Fruit fly (Drosophila melanogaster) whole organism, prepupa: Measurements from ENCODE around the gene CG11601.
A peak's percentile ranks its signal among the peaks of the same experiment; 100 is the strongest.

Source experiments
- Blimp-1 ChIP-seq: fragments of 200-800 bp; sonication (Bioruptor generic); optimal IDR thresholded peaks from 3 replicates; lab custom pipeline; 2017; ENCODE audit warnings: missing biosample characterization, missing genetic modification characterization, mild to moderate bottlenecking, moderate library complexity, missing genetic modification reagents
- CG10631 ChIP-seq: fragments of 200-800 bp; sonication (Bioruptor generic); optimal IDR thresholded peaks from 2 replicates; lab custom pipeline; 2016; ENCODE audit warnings: missing biosample characterization, missing genetic modification characterization
- CG11294 ChIP-seq: fragments of 200-800 bp; sonication (Bioruptor generic); IDR thresholded peaks from 2 replicates; pipeline ENCODE4 v1.3.6; 2022; ENCODE audit warnings: missing biosample characterization, missing genetic modification characterization
- CG11762 ChIP-seq: fragments of 200-800 bp; sonication (Bioruptor generic); optimal IDR thresholded peaks from 3 replicates; lab custom pipeline; 2016; ENCODE audit warnings: missing biosample characterization, missing genetic modification characterization; ENCODE audit not compliant: insufficient read depth
- CG11902 ChIP-seq: fragments of 200-800 bp; sonication (Bioruptor generic); optimal IDR thresholded peaks from 3 replicates; lab custom pipeline; 2016; ENCODE audit warnings: missing biosample characterization, missing genetic modification characterization
- CG15336 ChIP-seq: fragments of 200-800 bp; sonication (Bioruptor generic); IDR thresholded peaks from 2 replicates; pipeline ENCODE4 v1.3.6; 2022; ENCODE audit warnings: missing biosample characterization, missing genetic modification characterization
- CG1621 ChIP-seq: fragments of 200-800 bp; sonication (Bioruptor generic); optimal IDR thresholded peaks from 3 replicates; lab custom pipeline; 2018; ENCODE audit warnings: missing biosample characterization, mild to moderate bottlenecking, missing genetic modification characterization
- CG16779 ChIP-seq: fragments of 200-800 bp; sonication (Bioruptor generic); optimal IDR thresholded peaks from 3 replicates; lab custom pipeline; 2017; ENCODE audit warnings: missing biosample characterization, mild to moderate bottlenecking, missing genetic modification characterization
- CG31627 ChIP-seq: fragments of 200-800 bp; sonication (Bioruptor generic); optimal IDR thresholded peaks from 3 replicates; lab custom pipeline; 2016; ENCODE audit warnings: missing biosample characterization, missing genetic modification characterization
- CG32006 ChIP-seq: fragments of 200-800 bp; sonication (Bioruptor generic); optimal IDR thresholded peaks from 3 replicates; lab custom pipeline; 2017; ENCODE audit warnings: missing biosample characterization, mild to moderate bottlenecking, missing genetic modification characterization
- CG3919 ChIP-seq: fragments of 200-800 bp; sonication (Bioruptor generic); optimal IDR thresholded peaks from 3 replicates; lab custom pipeline; 2016; ENCODE audit warnings: missing biosample characterization, missing genetic modification characterization
- CG4318 ChIP-seq: fragments of 200-800 bp; sonication (Bioruptor generic); optimal IDR thresholded peaks from 3 replicates; lab custom pipeline; 2017; ENCODE audit warnings: missing biosample characterization, mild to moderate bottlenecking, missing genetic modification characterization
- CG6163 ChIP-seq: fragments of 200-800 bp; sonication (Bioruptor generic); IDR thresholded peaks from 3 replicates; pipeline ENCODE4 v1.3.6; 2022; ENCODE audit warnings: missing biosample characterization, missing genetic modification characterization
- CG6276 ChIP-seq: fragments of 200-800 bp; sonication (Bioruptor generic); optimal IDR thresholded peaks from 2 replicates; lab custom pipeline; 2017; ENCODE audit warnings: missing biosample characterization, mild to moderate bottlenecking, missing genetic modification characterization
- CG6808 ChIP-seq: fragments of 200-800 bp; sonication (Bioruptor generic); optimal IDR thresholded peaks from 3 replicates; lab custom pipeline; 2017; ENCODE audit warnings: missing biosample characterization, missing genetic modification characterization, mild to moderate bottlenecking, moderate library complexity, missing genetic modification reagents
- CG6854 ChIP-seq: fragments of 200-800 bp; sonication (Bioruptor generic); optimal IDR thresholded peaks from 2 replicates; lab custom pipeline; 2017; ENCODE audit warnings: missing biosample characterization, mild to moderate bottlenecking, missing genetic modification characterization
- CG7368 ChIP-seq: fragments of 200-800 bp; sonication (Bioruptor generic); optimal IDR thresholded peaks from 3 replicates; lab custom pipeline; 2016; ENCODE audit warnings: missing biosample characterization, missing genetic modification characterization
- CG8119 ChIP-seq: fragments of 200-800 bp; sonication (Bioruptor generic); IDR thresholded peaks from 3 replicates; pipeline ENCODE4 v1.3.6; 2022; ENCODE audit warnings: missing biosample characterization, missing genetic modification characterization
- CG8319 ChIP-seq: fragments of 200-800 bp; sonication (Bioruptor generic); optimal IDR thresholded peaks from 3 replicates; lab custom pipeline; 2016; ENCODE audit warnings: missing biosample characterization, missing genetic modification characterization
- CG8632 ChIP-seq: fragments of 200-800 bp; sonication (Bioruptor generic); optimal IDR thresholded peaks from 3 replicates; lab custom pipeline; 2016; ENCODE audit warnings: missing biosample characterization, missing genetic modification characterization
- Eip78C ChIP-seq: fragments of 200-800 bp; sonication (Bioruptor generic); peaks from one replicate; lab custom pipeline; 2016; ENCODE audit warnings: missing biosample characterization, missing genetic modification characterization
- Eip93F ChIP-seq: fragments of 200-800 bp; sonication (Bioruptor generic); optimal IDR thresholded peaks from 2 replicates; lab custom pipeline; 2016; ENCODE audit warnings: missing biosample characterization, mild to moderate bottlenecking, missing genetic modification characterization
- Ets21C ChIP-seq: fragments of 200-800 bp; sonication (Bioruptor generic); optimal IDR thresholded peaks from 3 replicates; lab custom pipeline; 2016; ENCODE audit warnings: missing biosample characterization, missing genetic modification characterization
- Gug ChIP-seq: fragments of 200-800 bp; sonication (Bioruptor generic); IDR thresholded peaks from 2 replicates; pipeline ENCODE4 v1.3.6; 2022; ENCODE audit warnings: missing biosample characterization, missing genetic modification characterization
- Hr38 ChIP-seq: sonication (Bioruptor generic); optimal IDR thresholded peaks from 2 replicates; lab custom pipeline; 2016; ENCODE audit warnings: missing biosample characterization, missing genetic modification characterization
- Lpt ChIP-seq: fragments of 200-800 bp; sonication (Bioruptor generic); optimal IDR thresholded peaks from 3 replicates; lab custom pipeline; 2016; ENCODE audit warnings: missing biosample characterization, missing genetic modification characterization
- Met ChIP-seq: fragments of 200-800 bp; sonication (Bioruptor generic); optimal IDR thresholded peaks from 3 replicates; lab custom pipeline; 2016; ENCODE audit warnings: missing biosample characterization, missing genetic modification characterization
- OdsH ChIP-seq: fragments of 200-800 bp; sonication (Bioruptor generic); optimal IDR thresholded peaks from 3 replicates; lab custom pipeline; 2016; ENCODE audit warnings: missing biosample characterization, missing genetic modification characterization
- Sox102F ChIP-seq: fragments of 200-800 bp; sonication (Bioruptor generic); optimal IDR thresholded peaks from 2 replicates; lab custom pipeline; 2016; ENCODE audit warnings: missing biosample characterization, mild to moderate bottlenecking, missing genetic modification characterization
- Sox14 ChIP-seq: fragments of 200-800 bp; sonication (Bioruptor generic); optimal IDR thresholded peaks from 3 replicates; lab custom pipeline; 2016; ENCODE audit warnings: missing biosample characterization, missing genetic modification characterization
- Sox15 ChIP-seq: fragments of 200-800 bp; sonication (Bioruptor generic); optimal IDR thresholded peaks from 3 replicates; lab custom pipeline; 2016; ENCODE audit warnings: missing biosample characterization, missing genetic modification characterization
- achi ChIP-seq: fragments of 200-800 bp; sonication (Bioruptor generic); optimal IDR thresholded peaks from 3 replicates; lab custom pipeline; 2016; ENCODE audit warnings: missing biosample characterization, missing genetic modification characterization
- acj6 ChIP-seq: fragments of 200-800 bp; sonication (Bioruptor generic); optimal IDR thresholded peaks from 3 replicates; lab custom pipeline; 2016; ENCODE audit warnings: missing biosample characterization, missing genetic modification characterization
- cyc ChIP-seq: fragments of 200-800 bp; sonication (Bioruptor generic); optimal IDR thresholded peaks from 3 replicates; lab custom pipeline; 2016; ENCODE audit warnings: missing biosample characterization, missing genetic modification characterization
- dac ChIP-seq: fragments of 200-800 bp; sonication (Bioruptor generic); optimal IDR thresholded peaks from 2 replicates; lab custom pipeline; 2017; ENCODE audit warnings: missing biosample characterization, mild to moderate bottlenecking, missing genetic modification characterization
- dsx ChIP-seq: fragments of 200-800 bp; optimal IDR thresholded peaks from 3 replicates; lab custom pipeline; 2019; ENCODE audit warnings: missing biosample characterization, mild to moderate bottlenecking, missing genetic modification characterization, moderate library complexity; ENCODE audit not compliant: poor library complexity, severe bottlenecking
- eg ChIP-seq: fragments of 200-800 bp; sonication (Bioruptor generic); IDR thresholded peaks from 3 replicates; pipeline ENCODE4 v1.3.6; 2022; ENCODE audit warnings: missing biosample characterization, missing genetic modification characterization
- fd59A ChIP-seq: fragments of 200-800 bp; sonication (Bioruptor generic); optimal IDR thresholded peaks from 2 replicates; lab custom pipeline; 2017; ENCODE audit warnings: missing biosample characterization, mild to moderate bottlenecking, missing genetic modification characterization, missing genetic modification reagents
- fd85E ChIP-seq: fragments of 200-800 bp; sonication (Bioruptor generic); optimal IDR thresholded peaks from 3 replicates; lab custom pipeline; 2016; ENCODE audit warnings: missing biosample characterization, missing genetic modification characterization
- fkh ChIP-seq: fragments of 200-800 bp; sonication (Bioruptor generic); optimal IDR thresholded peaks from 3 replicates; lab custom pipeline; 2017; ENCODE audit warnings: missing biosample characterization, mild to moderate bottlenecking, missing genetic modification characterization, moderate library complexity
- lz ChIP-seq: fragments of 200-800 bp; sonication (Bioruptor generic); optimal IDR thresholded peaks from 3 replicates; lab custom pipeline; 2016; ENCODE audit warnings: missing biosample characterization, missing genetic modification characterization
- pdm3 ChIP-seq: fragments of 200-800 bp; sonication (Bioruptor generic); optimal IDR thresholded peaks from 3 replicates; lab custom pipeline; 2016; ENCODE audit warnings: missing biosample characterization, missing genetic modification characterization
- salr ChIP-seq, 2 experiments: fragments of 200-800 bp; sonication (Bioruptor generic); optimal IDR thresholded peaks; 3 replicates each; lab custom pipeline; 2016 to 2018; ENCODE audit warnings: missing biosample characterization in 2 of 2, missing genetic modification characterization in 2 of 2, mild to moderate bottlenecking in 1 of 2
- spab ChIP-seq: fragments of 200-800 bp; sonication (Bioruptor generic); optimal IDR thresholded peaks from 2 replicates; lab custom pipeline; 2017; ENCODE audit warnings: missing biosample characterization, mild to moderate bottlenecking, missing genetic modification characterization, missing genetic modification reagents
- ss ChIP-seq, 2 experiments: fragments of 200-800 bp; sonication (Bioruptor generic); optimal IDR thresholded peaks; 2 replicates in 1 of 2; 3 replicates in 1 of 2; lab custom pipeline; 2017 to 2018; ENCODE audit warnings: mild to moderate bottlenecking in 2 of 2, missing biosample characterization in 2 of 2, missing genetic modification characterization in 2 of 2, moderate library complexity in 1 of 2
- svp ChIP-seq: fragments of 200-800 bp; sonication (Bioruptor generic); peaks from one replicate; lab custom pipeline; 2016; ENCODE audit warnings: missing biosample characterization, missing genetic modification characterization
- vri ChIP-seq: fragments of 200-800 bp; sonication (Bioruptor generic); optimal IDR thresholded peaks from 3 replicates; lab custom pipeline; 2016; ENCODE audit warnings: missing biosample characterization, mild to moderate bottlenecking, missing genetic modification characterization

The CG11601 gene

dm6 chr2L:298285-298644, 15.2 kb upstream of the CG11601 start:
- TF ChIP-seq CG11902 (GFP tag; lab: Kevin White, UChicago): no peak
- TF ChIP-seq achi (GFP tag; lab: Kevin White, UChicago): no peak
- no peak for TF ChIP-seq dsx (GFP tag; lab: Kevin White, UChicago)
- TF ChIP-seq Hr38 (GFP tag; lab: Kevin White, UChicago): no peak
- peak; percentile 85 for TF ChIP-seq svp
- TF ChIP-seq Eip78C (GFP tag; lab: Kevin White, UChicago): peak; percentile 39
- no peak for TF ChIP-seq CG15336
- TF ChIP-seq spab: no peak
- no peak for TF ChIP-seq CG6276 (GFP tag; lab: Kevin White, UChicago)
- no peak for TF ChIP-seq CG8119
- TF ChIP-seq Blimp-1 (GFP tag; lab: Kevin White, UChicago): no peak
- no peak for TF ChIP-seq CG6163 (GFP tag; lab: Robert Waterston, UW)
- no peak for TF ChIP-seq CG4318 (GFP tag; lab: Kevin White, UChicago)
- TF ChIP-seq Sox14: no peak
- no peak for TF ChIP-seq ss (GFP tag; optimal IDR thresholded peaks at IDR 0.05; lab: Kevin White, UChicago)
- TF ChIP-seq Lpt (GFP tag; lab: Kevin White, UChicago): no peak
- TF ChIP-seq CG16779: no peak
- TF ChIP-seq fd85E (GFP tag; lab: Kevin White, UChicago): no peak
- no peak for TF ChIP-seq CG3919 (GFP tag; lab: Kevin White, UChicago)
- TF ChIP-seq vri (GFP tag; lab: Kevin White, UChicago): no peak
- TF ChIP-seq CG11294: no peak
- no peak for TF ChIP-seq CG6808 (GFP tag; lab: Kevin White, UChicago)
- TF ChIP-seq CG8319 (GFP tag; lab: Kevin White, UChicago): no peak
- no peak for TF ChIP-seq CG8632 (GFP tag; lab: Kevin White, UChicago)
- peak; percentile 89 for TF ChIP-seq fkh (GFP tag; lab: Kevin White, UChicago)

dm6 chr2L:297480-298284, 14.6 kb upstream of the CG11601 start, which contains the start of gene Pi3K21B:
Pi3K21B (plus strand) TSS chr2L:297880.
- peak; percentile 79 for TF ChIP-seq CG7368 (GFP tag; lab: Kevin White, UChicago)
- peak; percentile 84 for TF ChIP-seq Sox102F (GFP tag; lab: Kevin White, UChicago)
- peak; percentile 75 for TF ChIP-seq CG11762 (GFP tag; lab: Kevin White, UChicago)
- TF ChIP-seq achi (GFP tag; lab: Kevin White, UChicago): peak; percentile 89
- peak; percentile 90 for TF ChIP-seq Sox15 (GFP tag; lab: Kevin White, UChicago)
- TF ChIP-seq CG31627 (GFP tag; lab: Kevin White, UChicago): peak; percentile 93
- peak; percentile 92 for TF ChIP-seq CG32006
- peak; percentile 85 for TF ChIP-seq CG8632 (GFP tag; lab: Kevin White, UChicago)
- peak; percentile 67 for TF ChIP-seq CG1621 (tag; lab: Kevin White, UChicago)
- TF ChIP-seq Gug (GFP tag; lab: Robert Waterston, UW): peak; percentile 52
- TF ChIP-seq CG3919 (GFP tag; lab: Kevin White, UChicago): peak; percentile 93
- TF ChIP-seq CG10631: peak; percentile 93
- peak; percentile 92 for TF ChIP-seq acj6 (GFP tag; lab: Kevin White, UChicago)
- peak; percentile 75 for TF ChIP-seq Eip93F (GFP tag; lab: Kevin White, UChicago)
- peak; percentile 93 for TF ChIP-seq cyc (GFP tag; lab: Kevin White, UChicago)
- TF ChIP-seq CG6854 (GFP tag; lab: Kevin White, UChicago): peak; percentile 18
- TF ChIP-seq Ets21C (GFP tag; lab: Kevin White, UChicago): peak; percentile 84
- TF ChIP-seq dac: peak; percentile 79
- peak; percentile 89 for TF ChIP-seq pdm3 (GFP tag; lab: Kevin White, UChicago)
- peak; percentile 94 for TF ChIP-seq OdsH (GFP tag; lab: Kevin White, UChicago)
- peak; percentile 81 for TF ChIP-seq eg (GFP tag; lab: Robert Waterston, UW)
- peak; percentile 83 for TF ChIP-seq Lpt (GFP tag; lab: Kevin White, UChicago)
- peak; percentile 47 to 80 for TF ChIP-seq ss (GFP tag; optimal IDR thresholded peaks at IDR 0.05; lab: Kevin White, UChicago)
- peak; percentile 38 for TF ChIP-seq CG16779
- TF ChIP-seq fd59A: peak; percentile 85
- peak; percentile 88; the same call in 2 of the 3 replicates for TF ChIP-seq CG6163 (GFP tag; lab: Robert Waterston, UW)
- peak; percentile 51 for TF ChIP-seq fkh (GFP tag; lab: Kevin White, UChicago)
- TF ChIP-seq salr (GFP tag; optimal IDR thresholded peaks at IDR 0.05; lab: Kevin White, UChicago): peak; percentile 56 to 87
- TF ChIP-seq CG8319 (GFP tag; lab: Kevin White, UChicago): peak; percentile 83
- TF ChIP-seq lz (GFP tag; lab: Kevin White, UChicago): peak; percentile 90
- TF ChIP-seq vri (GFP tag; lab: Kevin White, UChicago): peak; percentile 90
- TF ChIP-seq CG8119: peak; percentile 92
- TF ChIP-seq CG6808 (GFP tag; lab: Kevin White, UChicago): peak; percentile 79
- TF ChIP-seq Met (GFP tag; lab: Kevin White, UChicago): peak; percentile 87
